Worm (Caenorhabditis elegans): Measurements from ENCODE around the gene cyp-13A12.

ce11 chrIII:12990997-12991396 lies 33.4 kb upstream of the cyp-13A12 start, which contains the start of gene ZK1010.12:
- no peak for TF ChIP-seq snpc-4 (tag; optimal IDR thresholded peaks at IDR 0.05)
- no peak for TF ChIP-seq lsy-2 (tag; optimal IDR thresholded peaks at IDR 0.05)
- TF ChIP-seq nhr-12 (tag; optimal IDR thresholded peaks at IDR 0.05) = no peak
- TF ChIP-seq nhr-76 (tag; optimal IDR thresholded peaks at IDR 0.05) = no peak
- no peak for TF ChIP-seq unc-39 (tag; optimal IDR thresholded peaks at IDR 0.05)
- no peak for TF ChIP-seq unc-62 (GFP tag; optimal IDR thresholded peaks at IDR 0.05)
- TF ChIP-seq pha-4 (tag; optimal IDR thresholded peaks at IDR 0.05) = no peak
- TF ChIP-seq lin-13 (tag; optimal IDR thresholded peaks at IDR 0.05) = no peak
- no peak for TF ChIP-seq M03D4.4 (tag; optimal IDR thresholded peaks at IDR 0.05)
- no peak for TF ChIP-seq zip-8 (tag; optimal IDR thresholded peaks at IDR 0.05)
- no peak for TF ChIP-seq mep-1 (tag; optimal IDR thresholded peaks at IDR 0.05)
- no peak for TF ChIP-seq flh-1 (GFP tag; optimal IDR thresholded peaks at IDR 0.05)
